Fruit fly (Drosophila melanogaster) whole organism, embryonic: ENCODE measurements around the gene apolpp.

Experiments used
- Blimp-1 ChIP-seq: fragments of 200-800 bp; sonication (Bioruptor generic); optimal IDR thresholded peaks from 3 replicates; lab custom pipeline; 2018; ENCODE audit warnings: missing biosample characterization, missing genetic modification characterization, mild to moderate bottlenecking, moderate library complexity, missing genetic modification reagents
- CG10979 ChIP-seq: fragments of 200-800 bp; sonication (Bioruptor generic); optimal IDR thresholded peaks from 2 replicates; lab custom pipeline; 2018; ENCODE audit warnings: missing biosample characterization, mild to moderate bottlenecking, missing genetic modification characterization, moderate library complexity
- CG11723 ChIP-seq: fragments of 200-800 bp; sonication (Bioruptor generic); optimal IDR thresholded peaks from 2 replicates; lab custom pipeline; 2017; ENCODE audit warnings: missing biosample characterization, mild to moderate bottlenecking, missing genetic modification characterization
- CG12659 ChIP-seq: fragments of 200-800 bp; sonication (Bioruptor generic); optimal IDR thresholded peaks from 3 replicates; lab custom pipeline; 2017; ENCODE audit warnings: mild to moderate bottlenecking, missing biosample characterization, missing genetic modification reagents, missing genetic modification characterization
- CG13894 ChIP-seq: fragments of 200-800 bp; sonication (Bioruptor generic); optimal IDR thresholded peaks from 3 replicates; lab custom pipeline; 2018; ENCODE audit warnings: missing biosample characterization, mild to moderate bottlenecking, missing genetic modification characterization, moderate library complexity
- CG14050 ChIP-seq: fragments of 200-800 bp; sonication (Bioruptor generic); IDR thresholded peaks from 3 replicates; pipeline ENCODE4 v1.3.6; 2022; ENCODE audit warnings: missing biosample characterization, missing genetic modification characterization
- CG14667 ChIP-seq: fragments of 200-800 bp; sonication (Bioruptor generic); IDR thresholded peaks from 2 replicates; pipeline ENCODE4 v1.3.6; 2022; ENCODE audit warnings: missing biosample characterization, missing genetic modification characterization
- CG1603 ChIP-seq: fragments of 200-800 bp; sonication (Bioruptor generic); optimal IDR thresholded peaks from 2 replicates; lab custom pipeline; 2019; ENCODE audit warnings: missing biosample characterization, mild to moderate bottlenecking, missing genetic modification characterization, moderate library complexity
- CG16863 ChIP-seq: fragments of 200-800 bp; sonication (Bioruptor generic); optimal IDR thresholded peaks from 3 replicates; lab custom pipeline; 2016; ENCODE audit warnings: missing biosample characterization, missing genetic modification characterization
- CG17361 ChIP-seq: fragments of 200-800 bp; sonication (Bioruptor generic); IDR thresholded peaks from 3 replicates; pipeline ENCODE4 v1.3.6; 2022; ENCODE audit warnings: missing biosample characterization, missing genetic modification characterization
- CG17912 ChIP-seq: fragments of 200-800 bp; sonication (Bioruptor generic); optimal IDR thresholded peaks from 2 replicates; lab custom pipeline; 2018; ENCODE audit warnings: missing biosample characterization, mild to moderate bottlenecking, missing genetic modification characterization
- CG18011 ChIP-seq: fragments of 200-800 bp; sonication (Bioruptor generic); optimal IDR thresholded peaks from 2 replicates; lab custom pipeline; 2017; ENCODE audit warnings: missing biosample characterization, missing genetic modification characterization, mild to moderate bottlenecking, moderate library complexity, missing genotype
- CG2678 ChIP-seq: fragments of 200-800 bp; sonication (Bioruptor generic); optimal IDR thresholded peaks from 3 replicates; lab custom pipeline; 2019; ENCODE audit warnings: missing biosample characterization, mild to moderate bottlenecking, missing genetic modification characterization, moderate library complexity
- CG4854 ChIP-seq: fragments of 200-800 bp; sonication (Bioruptor generic); optimal IDR thresholded peaks from 2 replicates; lab custom pipeline; 2016; ENCODE audit warnings: missing biosample characterization, missing genetic modification characterization, inconsistent platforms
- CG8388 ChIP-seq: fragments of 200-800 bp; sonication (Bioruptor generic); optimal IDR thresholded peaks from 2 replicates; lab custom pipeline; 2019; ENCODE audit warnings: missing biosample characterization, mild to moderate bottlenecking, missing genetic modification characterization, moderate library complexity
- CG9817 ChIP-seq: fragments of 200-800 bp; sonication (Bioruptor generic); optimal IDR thresholded peaks from 2 replicates; lab custom pipeline; 2018; ENCODE audit warnings: missing biosample characterization, mild to moderate bottlenecking, missing genetic modification characterization, moderate library complexity
- Dbx ChIP-seq: fragments of 200-800 bp; sonication (Bioruptor generic); IDR thresholded peaks from 3 replicates; pipeline ENCODE4 v1.3.6; 2022; ENCODE audit warnings: missing biosample characterization, missing genetic modification characterization
- Dek ChIP-seq: fragments of 200-800 bp; sonication (Bioruptor generic); optimal IDR thresholded peaks from 3 replicates; lab custom pipeline; 2019; ENCODE audit warnings: missing biosample characterization, mild to moderate bottlenecking, missing genetic modification characterization, moderate library complexity
- H15 ChIP-seq: fragments of 200-800 bp; sonication (Bioruptor generic); IDR thresholded peaks from 3 replicates; pipeline ENCODE4 v1.3.6; 2022; ENCODE audit warnings: missing biosample characterization, missing genetic modification characterization
- HLH4C ChIP-seq: fragments of 200-800 bp; sonication (Bioruptor generic); IDR thresholded peaks from 3 replicates; pipeline ENCODE4 v1.3.6; 2022; ENCODE audit warnings: missing biosample characterization, missing genetic modification characterization; ENCODE audit not compliant: partially characterized antibody
- HLHmδ ChIP-seq: fragments of 200-800 bp; sonication (Bioruptor generic); optimal IDR thresholded peaks from 2 replicates; lab custom pipeline; 2018; ENCODE audit warnings: missing biosample characterization, mild to moderate bottlenecking, missing genetic modification characterization, moderate library complexity
- Hmr ChIP-seq: fragments of 200-800 bp; sonication (Bioruptor generic); optimal IDR thresholded peaks from 3 replicates; lab custom pipeline; 2017; ENCODE audit warnings: mild to moderate bottlenecking, missing biosample characterization, missing genetic modification reagents, missing genetic modification characterization
- Hsf ChIP-seq: fragments of 200-800 bp; sonication (Bioruptor generic); optimal IDR thresholded peaks from 3 replicates; lab custom pipeline; 2016; ENCODE audit warnings: missing biosample characterization, missing genetic modification characterization
- Myb ChIP-seq: fragments of 200-800 bp; sonication (Bioruptor generic); optimal IDR thresholded peaks from 2 replicates; lab custom pipeline; 2016; ENCODE audit warnings: missing biosample characterization, missing genetic modification characterization
- Ptx1 ChIP-seq: fragments of 200-800 bp; sonication (Bioruptor generic); IDR thresholded peaks from 2 replicates; pipeline ENCODE4 v1.3.6; 2022; ENCODE audit warnings: missing biosample characterization, missing genetic modification characterization
- Ravus ChIP-seq: fragments of 200-800 bp; sonication (Bioruptor generic); IDR thresholded peaks from 2 replicates; pipeline ENCODE4 v1.3.6; 2022; ENCODE audit warnings: missing biosample characterization, missing genetic modification characterization
- Sry-δ ChIP-seq: fragments of 200-800 bp; sonication (Bioruptor generic); optimal IDR thresholded peaks from 2 replicates; lab custom pipeline; 2016; ENCODE audit warnings: missing biosample characterization, missing genetic modification characterization
- Xbp1 ChIP-seq: fragments of 200-800 bp; sonication (Bioruptor generic); optimal IDR thresholded peaks from 3 replicates; lab custom pipeline; 2016; ENCODE audit warnings: missing biosample characterization, mild to moderate bottlenecking, missing genetic modification characterization
- ab ChIP-seq: fragments of 200-800 bp; sonication (Bioruptor generic); optimal IDR thresholded peaks from 2 replicates; lab custom pipeline; 2016; ENCODE audit warnings: missing biosample characterization, missing genetic modification characterization
- btn ChIP-seq: fragments of 200-800 bp; sonication (Bioruptor generic); optimal IDR thresholded peaks from 2 replicates; lab custom pipeline; 2016; ENCODE audit warnings: missing biosample characterization, missing genetic modification characterization
- corto ChIP-seq: fragments of 200-800 bp; sonication (Bioruptor generic); optimal IDR thresholded peaks from 2 replicates; lab custom pipeline; 2016; ENCODE audit warnings: missing biosample characterization, mild to moderate bottlenecking, missing genetic modification characterization, moderate library complexity
- dmrt11E ChIP-seq: fragments of 200-800 bp; sonication (Bioruptor generic); optimal IDR thresholded peaks from 3 replicates; lab custom pipeline; 2018; ENCODE audit warnings: missing biosample characterization, mild to moderate bottlenecking, missing genetic modification characterization, moderate library complexity
- eve ChIP-seq, 2 experiments: fragments of >200 bp; optimal IDR thresholded peaks; 2 replicates each; lab custom pipeline; 2017; ENCODE audit warnings: missing biosample characterization in 2 of 2, missing genetic modification characterization in 2 of 2
- fd102C ChIP-seq: fragments of 200-800 bp; sonication (Bioruptor generic); optimal IDR thresholded peaks from 2 replicates; lab custom pipeline; 2018; ENCODE audit warnings: missing biosample characterization, mild to moderate bottlenecking, missing genetic modification characterization, moderate library complexity
- fd64A ChIP-seq: fragments of 200-800 bp; sonication (Bioruptor generic); optimal IDR thresholded peaks from 3 replicates; lab custom pipeline; 2018; ENCODE audit warnings: missing biosample characterization, mild to moderate bottlenecking, missing genetic modification characterization
- gce ChIP-seq: fragments of 200-800 bp; sonication (Bioruptor generic); IDR thresholded peaks from 3 replicates; pipeline ENCODE4 v1.3.6; 2022; ENCODE audit warnings: missing biosample characterization, missing genetic modification characterization
- gem ChIP-seq: fragments of 200-800 bp; sonication (Bioruptor generic); optimal IDR thresholded peaks from 2 replicates; lab custom pipeline; 2019; ENCODE audit warnings: missing biosample characterization, mild to moderate bottlenecking, missing genetic modification characterization, moderate library complexity
- gsb ChIP-seq: fragments of 200-800 bp; sonication (Bioruptor generic); IDR thresholded peaks from 2 replicates; pipeline ENCODE4 v1.3.6; 2022; ENCODE audit warnings: missing biosample characterization, missing genetic modification characterization
- inv ChIP-seq: fragments of 200-800 bp; sonication (Bioruptor generic); IDR thresholded peaks from 2 replicates; pipeline ENCODE4 v1.3.6; 2022; ENCODE audit warnings: missing biosample characterization, missing genetic modification characterization; ENCODE audit not compliant: partially characterized antibody
- jumu ChIP-seq: fragments of 200-800 bp; sonication (Bioruptor generic); optimal IDR thresholded peaks from 3 replicates; lab custom pipeline; 2016; ENCODE audit warnings: missing biosample characterization, missing genetic modification characterization
- lola ChIP-seq, 3 experiments: fragments of >200 bp in 2 of 3; fragments of 200-800 bp in 1 of 3; sonication (Bioruptor generic) in 1 of 3; optimal IDR thresholded peaks; 2 replicates each; lab custom pipeline; 2017 to 2019; ENCODE audit warnings: missing biosample characterization in 3 of 3, missing genetic modification characterization in 3 of 3, mild to moderate bottlenecking in 1 of 3, moderate library complexity in 1 of 3
- psq ChIP-seq: fragments of 200-800 bp; sonication (Bioruptor generic); optimal IDR thresholded peaks from 2 replicates; lab custom pipeline; 2017; ENCODE audit warnings: missing biosample characterization, missing genetic modification characterization
- pum ChIP-seq: fragments of 200-800 bp; sonication (Bioruptor generic); optimal IDR thresholded peaks from 2 replicates; lab custom pipeline; 2016; ENCODE audit warnings: missing biosample characterization, missing genetic modification characterization
- sisA ChIP-seq: fragments of 200-800 bp; sonication (Bioruptor generic); IDR thresholded peaks from 2 replicates; pipeline ENCODE4 v1.3.6; 2022; ENCODE audit warnings: missing biosample characterization, missing genetic modification characterization
- tin ChIP-seq: fragments of 200-800 bp; sonication (Bioruptor generic); optimal IDR thresholded peaks from 3 replicates; lab custom pipeline; 2016; ENCODE audit warnings: missing biosample characterization, missing genetic modification characterization
- zfh1 ChIP-seq: fragments of 200-800 bp; sonication (Bioruptor generic); IDR thresholded peaks from 3 replicates; pipeline ENCODE4 v1.3.6; 2022; ENCODE audit warnings: missing biosample characterization, missing genetic modification characterization

apolpp gene

DNA sequence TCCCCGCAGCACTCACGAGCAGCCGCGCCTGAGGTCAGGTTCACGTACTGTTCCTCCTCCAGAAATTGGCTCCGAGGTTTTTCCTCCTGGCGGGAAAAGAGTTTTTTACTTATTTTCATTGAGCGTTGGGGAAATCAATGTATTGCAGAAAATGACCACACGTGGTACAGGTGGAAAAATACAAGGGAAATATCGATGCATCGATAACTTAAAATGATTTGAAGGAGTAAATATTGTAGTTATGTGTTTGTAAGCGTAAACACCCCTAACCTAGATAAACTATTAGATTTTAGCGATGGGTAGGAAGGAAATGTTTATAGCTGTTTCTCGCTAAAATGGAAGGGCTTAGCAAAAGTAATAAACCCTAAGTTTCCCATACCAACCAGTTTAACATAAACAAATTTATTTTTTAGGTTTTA is 30.1 kb upstream of the apolpp start (continued):
- no peak for TF ChIP-seq btn (GFP tag; lab: Kevin White, UChicago)
- peak; percentile 0 for TF ChIP-seq CG8388 (GFP tag; lab: Kevin White, UChicago)
- peak; percentile 21 for TF ChIP-seq dmrt11E (tag; lab: Kevin White, UChicago)
- no peak for TF ChIP-seq CG16863
- TF ChIP-seq HLH4C (GFP tag; lab: Robert Waterston, UW): no peak; the same call in 1 of the 3 replicates
- no peak for TF ChIP-seq Blimp-1 (GFP tag; lab: Kevin White, UChicago)
- peak; percentile 31 for TF ChIP-seq Hsf (GFP tag; lab: Kevin White, UChicago)
- TF ChIP-seq Ravus (GFP tag; lab: Robert Waterston, UW): no peak
- TF ChIP-seq CG4854: no peak
- TF ChIP-seq corto (GFP tag; lab: Kevin White, UChicago): no peak
- no peak for TF ChIP-seq psq (GFP tag; lab: Kevin White, UChicago)
- TF ChIP-seq Myb (GFP tag; lab: Kevin White, UChicago): no peak
- TF ChIP-seq jumu: no peak
- no peak for TF ChIP-seq H15 (GFP tag; lab: Robert Waterston, UW)
- TF ChIP-seq pum (GFP tag; lab: Kevin White, UChicago): peak; percentile 15
- TF ChIP-seq CG10979 (tag; lab: Kevin White, UChicago): no peak
- no peak for TF ChIP-seq CG9817 (tag; lab: Kevin White, UChicago)
- peak; percentile 46 for TF ChIP-seq gem (tag; lab: Kevin White, UChicago)
- no peak for TF ChIP-seq ab (GFP tag; lab: Kevin White, UChicago)
- peak; percentile 49 for TF ChIP-seq Xbp1
- no peak for TF ChIP-seq Dbx (GFP tag; lab: Robert Waterston, UW)
- TF ChIP-seq Ptx1 (GFP tag; lab: Robert Waterston, UW): no peak
- TF ChIP-seq CG11723 (GFP tag; lab: Kevin White, UChicago): peak; percentile 43
- TF ChIP-seq CG12659: peak; percentile 34
- TF ChIP-seq HLHmδ: no peak
- TF ChIP-seq CG1603 (tag; lab: Kevin White, UChicago): peak; percentile 82
- TF ChIP-seq tin: no peak
- peak; percentile 87 for TF ChIP-seq Sry-δ (GFP tag; lab: Kevin White, UChicago)
- TF ChIP-seq CG17361: peak; percentile 32; the same call in 1 of the 3 replicates
- no peak for TF ChIP-seq Dek (tag; lab: Kevin White, UChicago)
- no peak for TF ChIP-seq lola (GFP tag; optimal IDR thresholded peaks at IDR 0.05; lab: Kevin White, UChicago)
- no peak for TF ChIP-seq gsb
- TF ChIP-seq sisA (GFP tag; lab: Robert Waterston, UW): no peak
- TF ChIP-seq CG17912 (GFP tag; lab: Kevin White, UChicago): peak; percentile 58
- no peak for TF ChIP-seq CG14667 (GFP tag; lab: Robert Waterston, UW)
- TF ChIP-seq CG18011 (GFP tag; lab: Kevin White, UChicago): no peak
- TF ChIP-seq CG13894 (tag; lab: Kevin White, UChicago): no peak
- no peak for TF ChIP-seq CG14050 (GFP tag; lab: Robert Waterston, UW)
- no peak for TF ChIP-seq Hmr (GFP tag; lab: Kevin White, UChicago)
- TF ChIP-seq fd64A (GFP tag; lab: Kevin White, UChicago): no peak
- no peak for TF ChIP-seq CG2678 (tag; lab: Kevin White, UChicago)
- no peak for TF ChIP-seq zfh1 (GFP tag; lab: Robert Waterston, UW)
- peak; percentile 59 for TF ChIP-seq inv (GFP tag; lab: Robert Waterston, UW)
- TF ChIP-seq fd102C (GFP tag; lab: Kevin White, UChicago): no peak
- no peak for TF ChIP-seq gce (GFP tag; lab: Robert Waterston, UW)
- no peak for TF ChIP-seq eve (GFP tag; optimal IDR thresholded peaks at IDR 0.05; lab: Kevin White, UChicago)
